Worm (Caenorhabditis elegans): ENCODE measurements around the gene F11A10.5.

F11A10.5 gene

ce11 chrIV:12143231-12143630, 49.3 kb downstream of the F11A10.5 start, which contains the start of gene B0001.5:
Gene B0001.5, minus strand, starts transcription at chrIV:12143331.
- TF ChIP-seq unc-62 (GFP tag; optimal IDR thresholded peaks at IDR 0.05) (no peak), mls-2 (tag; optimal IDR thresholded peaks at IDR 0.05) (no peak), tbx-8 (GFP tag; optimal IDR thresholded peaks at IDR 0.05) (no peak), elt-3 (tag; optimal IDR thresholded peaks at IDR 0.05) (no peak), snpc-4 (tag; optimal IDR thresholded peaks at IDR 0.05) (no peak), mep-1 (tag; optimal IDR thresholded peaks at IDR 0.05) (no peak), nhr-12 (tag; optimal IDR thresholded peaks at IDR 0.05) (no peak), lsy-2 (tag; optimal IDR thresholded peaks at IDR 0.05) (no peak)

- TF ChIP-seq elt-3 (tag; optimal IDR thresholded peaks at IDR 0.05), result no peak
- no peak for TF ChIP-seq mls-2 (tag; optimal IDR thresholded peaks at IDR 0.05)
Observed at ce11 chrIV:12145681-12146080, 51.8 kb downstream of the F11A10.5 start, which contains the start of gene B0001.3. Gene B0001.3, minus strand, starts transcription at chrIV:12145735.

All from whole organism, mixed stage, embryonic.